Worm (Caenorhabditis elegans) whole organism, L1 larva: ENCODE results near the gene pyt-1.

Experiments used
- alr-1 ChIP-seq: fragments of 200-800 bp; sonication (Bioruptor generic); optimal IDR thresholded peaks from 2 replicates; lab custom pipeline; 2018; ENCODE audit warnings: borderline replicate concordance, mild to moderate bottlenecking, missing genetic modification characterization, missing compliant biosample characterization
- blmp-1 ChIP-seq: fragments of 150-350 bp; optimal IDR thresholded peaks from 2 replicates; lab custom pipeline; 2014; ENCODE audit warnings: missing biosample characterization, missing genetic modification characterization
- ceh-82 ChIP-seq, 3 experiments: fragments of 150-350 bp in 1 of 3; sonication (generic microtip) in 2 of 3; optimal IDR thresholded peaks; 2 replicates each; lab custom pipeline; 2014 to 2017; ENCODE audit warnings: missing biosample characterization in 3 of 3, missing genetic modification characterization in 3 of 3
- irx-1 ChIP-seq: sonication (generic microtip); optimal IDR thresholded peaks from 2 replicates; lab custom pipeline; 2016; ENCODE audit warnings: missing genetic modification characterization, missing compliant biosample characterization
- mef-2 ChIP-seq: fragments of 150-350 bp; optimal IDR thresholded peaks from 2 replicates; lab custom pipeline; 2014; ENCODE audit warnings: missing biosample characterization, missing genetic modification characterization
- mep-1 ChIP-seq: fragments of 150-350 bp; optimal IDR thresholded peaks from 2 replicates; lab custom pipeline; 2014; ENCODE audit warnings: missing biosample characterization, missing genetic modification characterization
- snpc-4 ChIP-seq: fragments of 150-350 bp; optimal IDR thresholded peaks from 2 replicates; lab custom pipeline; 2014; ENCODE audit warnings: missing biosample characterization, missing genetic modification characterization
- unc-62 ChIP-seq: fragments of 150-350 bp; optimal IDR thresholded peaks from 2 replicates; lab custom pipeline; 2014; ENCODE audit warnings: missing biosample characterization, missing genetic modification reagents, missing genetic modification characterization

DNA sequence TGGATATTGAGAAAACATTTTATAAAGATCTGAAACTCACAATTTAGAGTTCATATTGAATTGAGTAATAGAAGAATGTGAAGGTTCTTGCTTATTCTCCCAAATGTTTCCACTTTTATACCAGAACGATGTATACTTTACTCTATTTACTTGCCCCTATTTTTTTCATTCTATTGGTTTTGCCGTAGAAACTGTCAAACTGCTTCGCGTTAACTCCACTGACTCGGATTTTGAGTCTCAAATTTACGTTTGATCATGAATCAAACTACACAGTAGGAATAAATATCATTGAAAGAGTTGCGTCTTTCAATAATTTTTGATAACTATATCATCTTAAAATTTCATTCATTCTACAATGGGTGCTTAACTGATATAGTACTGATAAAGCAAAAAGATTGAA, 10.7 kb upstream of the pyt-1 start, which contains the start of gene fipr-8:
- TF ChIP-seq irx-1 (tag; lab: Kevin White, UChicago): no peak
- TF ChIP-seq unc-62 (GFP tag; lab: Kevin White, UChicago): no peak
- no peak for TF ChIP-seq mep-1 (tag; lab: Kevin White, UChicago)
- TF ChIP-seq snpc-4 (tag; lab: Kevin White, UChicago): no peak
- TF ChIP-seq alr-1 (tag; lab: Kevin White, UChicago): no peak
- no peak for TF ChIP-seq ceh-82 (tag; optimal IDR thresholded peaks at IDR 0.05; lab: Kevin White, UChicago)
- no peak for TF ChIP-seq blmp-1 (tag; lab: Kevin White, UChicago)
- TF ChIP-seq mef-2 (tag; lab: Kevin White, UChicago): no peak
